Fruit fly (Drosophila melanogaster): ENCODE measurements around the gene CG15432.

DNA sequence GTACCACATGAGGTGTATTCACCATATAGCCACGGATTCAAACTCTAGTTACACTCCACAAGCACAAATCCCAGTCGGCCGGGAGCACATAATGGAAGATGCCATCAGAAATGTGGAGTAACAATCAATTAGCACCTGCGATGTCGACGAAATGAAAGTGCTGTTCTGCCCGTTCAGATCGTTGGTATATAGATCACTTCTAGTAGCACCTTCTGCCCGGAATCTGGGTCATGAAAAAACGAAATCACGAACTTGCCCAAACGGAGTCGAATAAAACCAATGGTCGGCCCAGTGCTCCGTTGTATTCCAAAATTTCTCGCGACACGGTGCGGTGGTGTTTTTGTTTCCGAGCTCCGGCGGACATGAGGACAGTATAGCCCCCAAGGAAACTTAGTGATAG lies 41.5 kb upstream of the CG15432 start, which contains the start of gene CG33003:
- TF ChIP-seq CG3163 (GFP tag; optimal IDR thresholded peaks at IDR 0.05) (no peak), CG4730 (GFP tag; IDR thresholded peaks at IDR 0.05) (no peak), bcd (GFP tag; optimal IDR thresholded peaks at IDR 0.05) (no peak), gcm2 (GFP tag; optimal IDR thresholded peaks at IDR 0.05) (no peak), CG15269 (tag; optimal IDR thresholded peaks at IDR 0.05) (no peak), toy (GFP tag; IDR thresholded peaks at IDR 0.05) (no peak)
